Worm (Caenorhabditis elegans): ENCODE measurements around the gene H05C05.4.

DNA sequence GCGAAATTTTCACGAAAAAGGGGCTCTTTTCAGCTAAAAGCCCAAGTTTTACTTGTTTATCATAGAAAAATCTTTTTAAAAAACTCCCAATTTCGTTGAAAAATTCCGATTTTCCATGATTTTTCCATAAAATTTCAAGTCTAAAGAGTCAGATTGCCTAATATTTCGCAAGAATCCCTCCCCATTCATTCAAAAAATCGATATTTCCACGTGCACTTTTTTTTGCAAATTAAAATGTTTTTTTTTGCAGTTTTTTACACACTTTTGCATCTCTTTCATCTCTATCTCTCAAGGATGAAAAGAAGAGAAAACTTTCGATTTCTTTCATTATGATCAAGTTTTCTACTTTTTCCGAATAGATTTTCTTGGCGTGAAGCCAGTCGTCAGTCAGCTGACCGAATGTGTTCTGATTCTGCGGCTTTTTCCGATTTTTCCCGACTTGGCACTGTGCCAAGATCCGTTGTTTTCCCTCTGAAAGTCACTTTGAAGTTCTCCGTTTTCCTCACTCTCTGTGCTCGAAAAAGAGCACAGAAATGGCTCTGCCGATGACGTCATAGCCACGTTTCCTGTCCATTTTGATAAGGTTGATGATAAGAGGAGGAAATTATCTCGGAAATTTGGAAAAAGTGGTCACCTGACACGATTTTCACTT, 2.4 kb upstream of the H05C05.4 start:
- TF ChIP-seq nhr-6 (tag; optimal IDR thresholded peaks at IDR 0.05): no peak
- TF ChIP-seq unc-62 (GFP tag; optimal IDR thresholded peaks at IDR 0.05): no peak
- no peak for TF ChIP-seq Y55F3AM.14 (GFP tag; optimal IDR thresholded peaks at IDR 0.05)
- TF ChIP-seq aly-2 (tag; optimal IDR thresholded peaks at IDR 0.05): no peak
- TF ChIP-seq R02D3.7 (tag; optimal IDR thresholded peaks at IDR 0.05): no peak
- no peak for TF ChIP-seq nhr-237 (tag; optimal IDR thresholded peaks at IDR 0.05)
- TF ChIP-seq fos-1 (tag; optimal IDR thresholded peaks at IDR 0.05): peak; percentile 65
- no peak for TF ChIP-seq ztf-11 (tag; optimal IDR thresholded peaks at IDR 0.05)
- TF ChIP-seq elt-1 (tag; optimal IDR thresholded peaks at IDR 0.05): no peak
- TF ChIP-seq ama-1 (optimal IDR thresholded peaks at IDR 0.05): no peak
- no peak for TF ChIP-seq zag-1 (tag; optimal IDR thresholded peaks at IDR 0.05)

All from whole organism, L2 larva.